Fruit fly (Drosophila melanogaster) whole organism, embryonic: ENCODE measurements around the gene CG43998.
A peak's percentile ranks its signal among the peaks of the same experiment; 100 is the strongest.

ENCODE experiments used
- Asciz ChIP-seq: fragments of 200-800 bp; sonication (Bioruptor generic); optimal IDR thresholded peaks from 2 replicates; lab custom pipeline; 2017; ENCODE audit warnings: missing biosample characterization, mild to moderate bottlenecking, missing genetic modification characterization, missing genetic modification reagents
- Awh ChIP-seq: fragments of 200-800 bp; sonication (Bioruptor generic); IDR thresholded peaks from 2 replicates; pipeline ENCODE4, ENCODE4 v1.3.6; 2022; ENCODE audit warnings: missing biosample characterization, missing genetic modification characterization
- B-H1 ChIP-seq: fragments of 200-800 bp; sonication (Bioruptor generic); IDR thresholded peaks from 3 replicates; pipeline ENCODE4 v1.3.6; 2022; ENCODE audit warnings: missing biosample characterization, missing genetic modification characterization
- CG1024 ChIP-seq: fragments of 200-800 bp; sonication (Bioruptor generic); IDR thresholded peaks from 2 replicates; pipeline ENCODE4 v1.3.6; 2022; ENCODE audit warnings: missing biosample characterization, missing genetic modification characterization
- CG10431 ChIP-seq: fragments of 200-800 bp; sonication (Bioruptor generic); optimal IDR thresholded peaks from 3 replicates; lab custom pipeline; 2018; ENCODE audit warnings: missing biosample characterization, mild to moderate bottlenecking, missing genetic modification characterization
- CG10979 ChIP-seq: fragments of 200-800 bp; sonication (Bioruptor generic); optimal IDR thresholded peaks from 2 replicates; lab custom pipeline; 2018; ENCODE audit warnings: missing biosample characterization, mild to moderate bottlenecking, missing genetic modification characterization, moderate library complexity
- CG11093 ChIP-seq: fragments of 200-800 bp; sonication (Bioruptor generic); IDR thresholded peaks from 3 replicates; pipeline ENCODE4 v1.3.6; 2022; ENCODE audit warnings: missing biosample characterization, missing genetic modification characterization
- CG1233 ChIP-seq: fragments of 200-800 bp; sonication (Bioruptor generic); optimal IDR thresholded peaks from 4 replicates; lab custom pipeline; 2018; ENCODE audit warnings: missing biosample characterization, mild to moderate bottlenecking, missing genetic modification characterization
- CG13287 ChIP-seq: fragments of 200-800 bp; sonication (Bioruptor generic); IDR thresholded peaks from 2 replicates; pipeline ENCODE4 v1.3.6; 2022; ENCODE audit warnings: missing biosample characterization, missing genetic modification characterization; ENCODE audit not compliant: partially characterized antibody
- CG15269 ChIP-seq: fragments of 200-800 bp; sonication (Bioruptor generic); optimal IDR thresholded peaks from 2 replicates; lab custom pipeline; 2018; ENCODE audit warnings: missing biosample characterization, mild to moderate bottlenecking, missing genetic modification characterization, moderate library complexity
- CG1603 ChIP-seq: fragments of 200-800 bp; sonication (Bioruptor generic); optimal IDR thresholded peaks from 2 replicates; lab custom pipeline; 2019; ENCODE audit warnings: missing biosample characterization, mild to moderate bottlenecking, missing genetic modification characterization, moderate library complexity
- CG17612 ChIP-seq: fragments of 200-800 bp; sonication (Bioruptor generic); IDR thresholded peaks from 2 replicates; pipeline ENCODE4 v1.3.6; 2022; ENCODE audit warnings: missing biosample characterization, missing genetic modification characterization
- CG18011 ChIP-seq: fragments of 200-800 bp; sonication (Bioruptor generic); optimal IDR thresholded peaks from 2 replicates; lab custom pipeline; 2017; ENCODE audit warnings: missing biosample characterization, missing genetic modification characterization, mild to moderate bottlenecking, moderate library complexity, missing genotype
- CG2199 ChIP-seq: fragments of 200-800 bp; sonication (Bioruptor generic); IDR thresholded peaks from 3 replicates; pipeline ENCODE4 v1.3.6; 2022; ENCODE audit warnings: missing biosample characterization, missing genetic modification characterization
- CG2712 ChIP-seq: fragments of 200-800 bp; optimal IDR thresholded peaks from 3 replicates; lab custom pipeline; 2019; ENCODE audit warnings: missing biosample characterization, mild to moderate bottlenecking, missing genetic modification characterization, moderate library complexity
- CG30403 ChIP-seq: fragments of 200-800 bp; sonication (Bioruptor generic); optimal IDR thresholded peaks from 3 replicates; lab custom pipeline; 2016; ENCODE audit warnings: missing biosample characterization, missing genetic modification characterization
- CG42726 ChIP-seq: fragments of 200-800 bp; sonication (Bioruptor generic); IDR thresholded peaks from 2 replicates; pipeline ENCODE4 v1.3.6; 2022; ENCODE audit warnings: missing biosample characterization, missing genetic modification characterization; ENCODE audit not compliant: partially characterized antibody
- CG7271 ChIP-seq: fragments of 200-800 bp; sonication (Bioruptor generic); optimal IDR thresholded peaks from 2 replicates; lab custom pipeline; 2018; ENCODE audit warnings: missing biosample characterization, mild to moderate bottlenecking, missing genetic modification characterization, moderate library complexity
- CG8089 ChIP-seq: fragments of 200-800 bp; sonication (Bioruptor generic); optimal IDR thresholded peaks from 3 replicates; lab custom pipeline; 2016; ENCODE audit warnings: missing biosample characterization, missing genetic modification characterization
- CG9215 ChIP-seq: fragments of 200-800 bp; sonication (Bioruptor generic); IDR thresholded peaks from 2 replicates; pipeline ENCODE4 v1.3.6; 2022; ENCODE audit warnings: missing biosample characterization, missing genetic modification characterization
- CG9437 ChIP-seq: fragments of 200-800 bp; sonication (Bioruptor generic); optimal IDR thresholded peaks from 2 replicates; lab custom pipeline; 2018; ENCODE audit warnings: missing biosample characterization, mild to moderate bottlenecking, missing genetic modification characterization
- CoRest ChIP-seq: fragments of 200-800 bp; sonication (Bioruptor generic); optimal IDR thresholded peaks from 3 replicates; lab custom pipeline; 2018; ENCODE audit warnings: missing biosample characterization, mild to moderate bottlenecking, missing genetic modification characterization, moderate library complexity
- Doc3 ChIP-seq: fragments of 200-800 bp; sonication (Bioruptor generic); IDR thresholded peaks from 3 replicates; pipeline ENCODE4 v1.3.6; 2022; ENCODE audit warnings: missing biosample characterization, missing genetic modification characterization; ENCODE audit not compliant: partially characterized antibody
- Drgx ChIP-seq: fragments of 200-800 bp; sonication (Bioruptor generic); IDR thresholded peaks from 2 replicates; pipeline ENCODE4 v1.3.6; 2022; ENCODE audit warnings: missing biosample characterization, missing genetic modification characterization
- Ets65A ChIP-seq: fragments of 200-800 bp; sonication (Bioruptor generic); peaks from one replicate; lab custom pipeline; 2016; ENCODE audit warnings: missing biosample characterization, missing genetic modification characterization
- HmgD ChIP-seq: fragments of 200-800 bp; sonication (Bioruptor generic); optimal IDR thresholded peaks from 3 replicates; lab custom pipeline; 2016; ENCODE audit warnings: missing biosample characterization, missing genetic modification characterization
- Hmr ChIP-seq: fragments of 200-800 bp; sonication (Bioruptor generic); optimal IDR thresholded peaks from 3 replicates; lab custom pipeline; 2017; ENCODE audit warnings: mild to moderate bottlenecking, missing biosample characterization, missing genetic modification reagents, missing genetic modification characterization
- Med ChIP-seq: fragments of 200-800 bp; sonication (Bioruptor generic); peaks from one replicate; lab custom pipeline; 2016; ENCODE audit warnings: missing biosample characterization, missing genetic modification characterization, mild to moderate bottlenecking, inconsistent platforms, moderate library complexity
- chif ChIP-seq, 2 experiments: fragments of 200-800 bp; sonication (Bioruptor generic); optimal IDR thresholded peaks; 3 replicates each; lab custom pipeline; 2016; ENCODE audit warnings: missing biosample characterization in 2 of 2, missing genetic modification characterization in 2 of 2
- crp ChIP-seq, 2 experiments: fragments of 200-800 bp; sonication (Bioruptor generic); optimal IDR thresholded peaks; 2 replicates in 1 of 2; 3 replicates in 1 of 2; lab custom pipeline; 2017; ENCODE audit warnings: missing biosample characterization in 2 of 2, missing genetic modification characterization in 2 of 2, mild to moderate bottlenecking in 1 of 2, moderate library complexity in 1 of 2
- da ChIP-seq: fragments of 200-800 bp; sonication (Bioruptor generic); optimal IDR thresholded peaks from 2 replicates; lab custom pipeline; 2016; ENCODE audit warnings: missing biosample characterization, missing genetic modification characterization
- fu2 ChIP-seq: fragments of 200-800 bp; sonication (Bioruptor generic); optimal IDR thresholded peaks from 2 replicates; lab custom pipeline; 2016; ENCODE audit warnings: missing biosample characterization, missing genetic modification characterization
- gem ChIP-seq: fragments of 200-800 bp; sonication (Bioruptor generic); optimal IDR thresholded peaks from 2 replicates; lab custom pipeline; 2019; ENCODE audit warnings: missing biosample characterization, mild to moderate bottlenecking, missing genetic modification characterization, moderate library complexity
- ham ChIP-seq: fragments of 200-800 bp; sonication (Bioruptor generic); IDR thresholded peaks from 2 replicates; pipeline ENCODE4 v1.3.6; 2022; ENCODE audit warnings: missing biosample characterization, missing genetic modification characterization
- ind ChIP-seq: fragments of 200-800 bp; sonication (Bioruptor generic); optimal IDR thresholded peaks from 3 replicates; lab custom pipeline; 2016; ENCODE audit warnings: missing biosample characterization, missing genetic modification characterization
- insv ChIP-seq, 2 experiments: fragments of 200-800 bp; sonication (Bioruptor generic); optimal IDR thresholded peaks; 3 replicates each; lab custom pipeline; 2016 to 2018; ENCODE audit warnings: missing biosample characterization in 2 of 2, missing genetic modification characterization in 2 of 2
- kah ChIP-seq: fragments of 200-800 bp; sonication (Bioruptor generic); optimal IDR thresholded peaks from 2 replicates; lab custom pipeline; 2018; ENCODE audit warnings: missing biosample characterization, mild to moderate bottlenecking, missing genetic modification characterization
- ken ChIP-seq: fragments of 200-800 bp; sonication (Bioruptor generic); IDR thresholded peaks from 3 replicates; pipeline ENCODE4 v1.3.6; 2022; ENCODE audit warnings: missing biosample characterization, missing genetic modification characterization
- kni ChIP-seq: fragments of 200-800 bp; sonication (Bioruptor generic); optimal IDR thresholded peaks from 3 replicates; lab custom pipeline; 2017; ENCODE audit warnings: mild to moderate bottlenecking, missing biosample characterization, missing genetic modification reagents, missing genetic modification characterization
- mirr ChIP-seq: fragments of 200-800 bp; sonication (Bioruptor generic); optimal IDR thresholded peaks from 3 replicates; lab custom pipeline; 2018; ENCODE audit warnings: missing biosample characterization, mild to moderate bottlenecking, missing genetic modification characterization
- oc ChIP-seq: fragments of 200-800 bp; sonication (Bioruptor generic); optimal IDR thresholded peaks from 2 replicates; lab custom pipeline; 2018; ENCODE audit warnings: missing biosample characterization, mild to moderate bottlenecking, missing genetic modification characterization, moderate library complexity
- onecut ChIP-seq: fragments of 200-800 bp; sonication (Bioruptor generic); IDR thresholded peaks from 2 replicates; pipeline ENCODE4 v1.3.6; 2022; ENCODE audit warnings: missing biosample characterization, missing genetic modification characterization
- pita ChIP-seq: fragments of 200-800 bp; sonication (Bioruptor generic); optimal IDR thresholded peaks from 2 replicates; lab custom pipeline; 2017; ENCODE audit warnings: missing biosample characterization, mild to moderate bottlenecking, missing genetic modification characterization
- run ChIP-seq: fragments of 200-800 bp; sonication (Bioruptor generic); optimal IDR thresholded peaks from 3 replicates; lab custom pipeline; 2018; ENCODE audit warnings: missing biosample characterization, mild to moderate bottlenecking, missing genetic modification characterization
- sens ChIP-seq: fragments of 200-800 bp; sonication (Bioruptor generic); peaks from one replicate; lab custom pipeline; 2016; ENCODE audit warnings: missing biosample characterization, missing genetic modification characterization
- so ChIP-seq: fragments of 200-800 bp; sonication (Bioruptor generic); IDR thresholded peaks from 3 replicates; pipeline ENCODE4 v1.3.6; 2022; ENCODE audit warnings: missing biosample characterization, missing genetic modification characterization
- tx ChIP-seq: fragments of 200-800 bp; sonication (Bioruptor generic); optimal IDR thresholded peaks from 2 replicates; lab custom pipeline; 2016; ENCODE audit warnings: missing biosample characterization, missing genetic modification characterization
- usp ChIP-seq: fragments of >200 bp; optimal IDR thresholded peaks from 2 replicates; lab custom pipeline; 2017; ENCODE audit warnings: missing biosample characterization, missing genetic modification characterization
- zen2 ChIP-seq: fragments of 200-800 bp; sonication (Bioruptor generic); IDR thresholded peaks from 3 replicates; pipeline ENCODE4 v1.3.6; 2022; ENCODE audit warnings: missing biosample characterization, missing genetic modification characterization; ENCODE audit not compliant: partially characterized antibody

Gene CG43998

DNA sequence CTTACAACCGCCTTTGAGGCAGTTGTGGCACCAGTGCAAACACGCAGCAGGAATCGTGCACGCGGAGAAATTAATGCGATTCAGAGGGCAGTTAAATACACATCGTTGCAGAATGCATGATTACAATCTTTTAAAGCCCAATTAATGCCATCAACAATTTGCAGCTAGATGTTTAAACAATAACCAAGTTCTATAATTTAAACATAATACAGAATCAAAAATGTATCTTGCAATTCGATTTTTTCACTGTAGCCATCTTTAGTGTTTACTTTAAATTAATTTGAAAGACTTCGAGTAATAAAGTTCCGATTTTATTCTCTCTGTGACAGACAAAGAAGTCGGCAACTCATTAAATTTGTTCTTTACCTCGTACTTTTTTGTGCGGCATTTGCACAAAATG, 12.8 kb downstream of the CG43998 start (continued):
- TF ChIP-seq CG11093 (GFP tag; lab: Robert Waterston, UW) (no peak), ind (GFP tag; lab: Kevin White, UChicago) (peak; percentile 1), CG9215 (GFP tag; lab: Robert Waterston, UW) (no peak), pita (no peak), CG10431 (no peak), CG18011 (GFP tag; lab: Kevin White, UChicago) (no peak), Med (peak; percentile 78), CG9437 (GFP tag; lab: Kevin White, UChicago) (no peak), CG7271 (tag; lab: Kevin White, UChicago) (no peak), insv (GFP tag; optimal IDR thresholded peaks at IDR 0.05; lab: Kevin White, UChicago) (no peak), CG1603 (tag; lab: Kevin White, UChicago) (peak; percentile 1), tx (GFP tag; lab: Kevin White, UChicago) (no peak), CoRest (tag; lab: Kevin White, UChicago) (no peak), crp (GFP tag; optimal IDR thresholded peaks at IDR 0.05; lab: Kevin White, UChicago) (no peak), Asciz (GFP tag; lab: Kevin White, UChicago) (no peak), usp (no peak), CG17612 (GFP tag; lab: Robert Waterston, UW) (no peak), CG1024 (GFP tag; lab: Robert Waterston, UW) (no peak), CG1233 (GFP tag; lab: Kevin White, UChicago) (no peak), CG2712 (peak; percentile 7), CG42726 (no peak), so (GFP tag; lab: Robert Waterston, UW) (no peak), fu2 (GFP tag; lab: Kevin White, UChicago) (no peak), run (tag; lab: Kevin White, UChicago) (no peak), B-H1 (GFP tag; lab: Robert Waterston, UW) (no peak), CG10979 (peak; percentile 21), CG8089 (GFP tag; lab: Kevin White, UChicago) (no peak), da (GFP tag; lab: Kevin White, UChicago) (no peak), sens (GFP tag; lab: Kevin White, UChicago) (peak; percentile 54), Doc3 (GFP tag; lab: Robert Waterston, UW) (no peak), onecut (GFP tag; lab: Robert Waterston, UW) (no peak), CG15269 (tag; lab: Kevin White, UChicago) (no peak), Ets65A (GFP tag; lab: Kevin White, UChicago) (peak; percentile 53), kni (no peak), chif (GFP tag; optimal IDR thresholded peaks at IDR 0.05; lab: Kevin White, UChicago) (no peak), Awh (GFP tag; lab: Robert Waterston, UW) (no peak), mirr (no peak), CG30403 (peak; percentile 7), zen2 (GFP tag; lab: Robert Waterston, UW) (no peak), ham (no peak), CG2199 (no peak), gem (peak; percentile 25), oc (tag; lab: Kevin White, UChicago) (no peak), kah (GFP tag; lab: Kevin White, UChicago) (no peak), Drgx (peak; percentile 57), ken (no peak), HmgD (GFP tag; lab: Kevin White, UChicago) (no peak), Hmr (GFP tag; lab: Kevin White, UChicago) (no peak), CG13287 (GFP tag; lab: Robert Waterston, UW) (no peak)
